Fruit fly (Drosophila melanogaster) S2 (cell line): ENCODE data around the gene Drsl6.

ENCODE experiments used
- CG8478 ChIP-seq: fragments of >200 bp; optimal IDR thresholded peaks from 2 replicates; lab custom pipeline; 2018
- CTCF ChIP-seq, 2 experiments: fragments of >200 bp; optimal IDR thresholded peaks; 2 replicates each; lab custom pipeline; 2018

- TF ChIP-seq CG8478 (lab: Kevin White, UChicago), result no peak
- no peak for TF ChIP-seq CTCF (optimal IDR thresholded peaks at IDR 0.05; lab: Kevin White, UChicago)
These were observed 35.9 kb downstream of the Drsl6 start for dm6 chr3L:3300345-3300744.
